Worm (Caenorhabditis elegans) whole organism, L4/young adult: ENCODE data around the gene lin-3.

Source experiments
- W03F9.2 ChIP-seq: fragments of 150-350 bp; optimal IDR thresholded peaks from 2 replicates; lab custom pipeline; 2014; ENCODE audit warnings: missing biosample characterization, missing genetic modification characterization
- him-1 ChIP-seq: sonication (generic microtip); optimal IDR thresholded peaks from 2 replicates; lab custom pipeline; 2016; ENCODE audit warnings: missing genotype, missing genetic modification reagents, missing genetic modification characterization, missing compliant biosample characterization

ce11 chrIV:11008255-11008654 lies 45.9 kb upstream of the lin-3 start:
- TF ChIP-seq W03F9.2 = no peak
- no peak for TF ChIP-seq him-1 (tag; lab: Kevin White, UChicago)
